Fruit fly (Drosophila melanogaster) whole organism, embryonic: Measurements from ENCODE around the gene mRpS26.

Experiments used
- Ada2b ChIP-seq: fragments of 200-800 bp; sonication (Bioruptor generic); IDR thresholded peaks from 2 replicates; pipeline ENCODE4 v1.3.6; 2022; ENCODE audit warnings: missing biosample characterization, missing genetic modification characterization
- Aef1 ChIP-seq: fragments of 200-800 bp; sonication (Bioruptor generic); IDR thresholded peaks from 3 replicates; pipeline ENCODE4 v1.3.6; 2022; ENCODE audit warnings: missing biosample characterization, missing genetic modification characterization
- Bdp1 ChIP-seq: fragments of 200-800 bp; sonication (Bioruptor generic); optimal IDR thresholded peaks from 3 replicates; lab custom pipeline; 2016; ENCODE audit warnings: missing biosample characterization, missing genetic modification characterization
- CG10565 ChIP-seq: fragments of 200-800 bp; sonication (Bioruptor generic); optimal IDR thresholded peaks from 3 replicates; lab custom pipeline; 2016; ENCODE audit warnings: missing biosample characterization, mild to moderate bottlenecking, missing genetic modification characterization
- CG10979 ChIP-seq: fragments of 200-800 bp; sonication (Bioruptor generic); optimal IDR thresholded peaks from 2 replicates; lab custom pipeline; 2018; ENCODE audit warnings: missing biosample characterization, mild to moderate bottlenecking, missing genetic modification characterization, moderate library complexity
- CG11398 ChIP-seq: fragments of 200-800 bp; sonication (Bioruptor generic); optimal IDR thresholded peaks from 2 replicates; lab custom pipeline; 2016; ENCODE audit warnings: missing biosample characterization, missing genetic modification characterization
- CG11504 ChIP-seq: fragments of 200-800 bp; sonication (Bioruptor generic); optimal IDR thresholded peaks from 3 replicates; lab custom pipeline; 2019; ENCODE audit warnings: missing biosample characterization, mild to moderate bottlenecking, missing genetic modification characterization, moderate library complexity
- CG12219 ChIP-seq: fragments of 200-800 bp; sonication (Bioruptor generic); optimal IDR thresholded peaks from 3 replicates; lab custom pipeline; 2018; ENCODE audit warnings: missing biosample characterization, mild to moderate bottlenecking, missing genetic modification characterization
- CG12391 ChIP-seq: fragments of 200-800 bp; sonication (Bioruptor generic); optimal IDR thresholded peaks from 3 replicates; lab custom pipeline; 2018; ENCODE audit warnings: missing biosample characterization, mild to moderate bottlenecking, missing genetic modification characterization, moderate library complexity
- CG14710 ChIP-seq: fragments of 200-800 bp; sonication (Bioruptor generic); optimal IDR thresholded peaks from 3 replicates; lab custom pipeline; 2019; ENCODE audit warnings: missing biosample characterization, mild to moderate bottlenecking, missing genetic modification characterization, moderate library complexity
- CG15073 ChIP-seq: fragments of 200-800 bp; sonication (Bioruptor generic); optimal IDR thresholded peaks from 2 replicates; lab custom pipeline; 2016; ENCODE audit warnings: missing biosample characterization, missing genetic modification characterization
- CG15514 ChIP-seq: fragments of 200-800 bp; sonication (Bioruptor generic); optimal IDR thresholded peaks from 3 replicates; lab custom pipeline; 2017; ENCODE audit warnings: missing biosample characterization, missing genetic modification characterization, mild to moderate bottlenecking, moderate library complexity, missing genetic modification reagents
- CG17186 ChIP-seq: fragments of 200-800 bp; sonication (Bioruptor generic); optimal IDR thresholded peaks from 3 replicates; lab custom pipeline; 2017; ENCODE audit warnings: missing biosample characterization, missing genetic modification reagents, missing genetic modification characterization
- CG17361 ChIP-seq: fragments of 200-800 bp; sonication (Bioruptor generic); IDR thresholded peaks from 3 replicates; pipeline ENCODE4 v1.3.6; 2022; ENCODE audit warnings: missing biosample characterization, missing genetic modification characterization
- CG17568 ChIP-seq: fragments of 200-800 bp; sonication (Bioruptor generic); optimal IDR thresholded peaks from 2 replicates; lab custom pipeline; 2018; ENCODE audit warnings: missing biosample characterization, mild to moderate bottlenecking, missing genetic modification characterization, moderate library complexity
- CG18262 ChIP-seq: fragments of 200-800 bp; optimal IDR thresholded peaks from 3 replicates; lab custom pipeline; 2019; ENCODE audit warnings: missing biosample characterization, mild to moderate bottlenecking, missing genetic modification characterization, moderate library complexity
- CG3065 ChIP-seq: fragments of 200-800 bp; sonication (Bioruptor generic); optimal IDR thresholded peaks from 2 replicates; lab custom pipeline; 2016; ENCODE audit warnings: missing biosample characterization, missing genetic modification characterization
- CG43689 ChIP-seq: fragments of 200-800 bp; sonication (Bioruptor generic); IDR thresholded peaks from 2 replicates; pipeline ENCODE4 v1.3.6; 2022; ENCODE audit warnings: missing biosample characterization, missing genetic modification characterization
- CG5180 ChIP-seq: fragments of 200-800 bp; sonication (Bioruptor generic); optimal IDR thresholded peaks from 3 replicates; lab custom pipeline; 2017; ENCODE audit warnings: missing biosample characterization, missing genetic modification characterization, mild to moderate bottlenecking, moderate library complexity, missing genetic modification reagents
- CG6654 ChIP-seq: fragments of 200-800 bp; sonication (Bioruptor generic); optimal IDR thresholded peaks from 2 replicates; lab custom pipeline; 2017; ENCODE audit warnings: missing biosample characterization, mild to moderate bottlenecking, missing genetic modification characterization
- CG6765 ChIP-seq: fragments of 200-800 bp; sonication (Bioruptor generic); optimal IDR thresholded peaks from 3 replicates; lab custom pipeline; 2017; ENCODE audit warnings: missing biosample characterization, mild to moderate bottlenecking, missing genetic modification characterization
- CG7271 ChIP-seq: fragments of 200-800 bp; sonication (Bioruptor generic); optimal IDR thresholded peaks from 2 replicates; lab custom pipeline; 2018; ENCODE audit warnings: missing biosample characterization, mild to moderate bottlenecking, missing genetic modification characterization, moderate library complexity
- CG8765 ChIP-seq: fragments of 200-800 bp; sonication (Bioruptor generic); IDR thresholded peaks from 2 replicates; pipeline ENCODE4 v1.3.6; 2022; ENCODE audit warnings: missing biosample characterization, missing genetic modification characterization
- CoRest ChIP-seq: fragments of 200-800 bp; sonication (Bioruptor generic); optimal IDR thresholded peaks from 3 replicates; lab custom pipeline; 2018; ENCODE audit warnings: missing biosample characterization, mild to moderate bottlenecking, missing genetic modification characterization, moderate library complexity
- D19A ChIP-seq: fragments of 200-800 bp; optimal IDR thresholded peaks from 3 replicates; lab custom pipeline; 2019; ENCODE audit warnings: missing biosample characterization, mild to moderate bottlenecking, missing genetic modification characterization, moderate library complexity
- Fer3 ChIP-seq: fragments of 200-800 bp; sonication (Bioruptor generic); optimal IDR thresholded peaks from 2 replicates; lab custom pipeline; 2018; ENCODE audit warnings: missing biosample characterization, mild to moderate bottlenecking, missing genetic modification characterization, moderate library complexity
- HLHmδ ChIP-seq: fragments of 200-800 bp; sonication (Bioruptor generic); optimal IDR thresholded peaks from 2 replicates; lab custom pipeline; 2018; ENCODE audit warnings: missing biosample characterization, mild to moderate bottlenecking, missing genetic modification characterization, moderate library complexity
- Kr ChIP-seq: fragments of 200-800 bp; sonication (Bioruptor generic); optimal IDR thresholded peaks from 2 replicates; lab custom pipeline; 2017; ENCODE audit warnings: missing biosample characterization, mild to moderate bottlenecking, missing genetic modification characterization
- NK7.1 ChIP-seq: fragments of 200-800 bp; sonication (Bioruptor generic); optimal IDR thresholded peaks from 3 replicates; lab custom pipeline; 2016; ENCODE audit warnings: missing biosample characterization, missing genetic modification characterization
- Oaz ChIP-seq: fragments of 200-800 bp; sonication (Bioruptor generic); IDR thresholded peaks from 2 replicates; pipeline ENCODE4 v1.3.6; 2022; ENCODE audit warnings: missing biosample characterization, missing genetic modification characterization
- Oli ChIP-seq: fragments of 200-800 bp; sonication (Bioruptor generic); optimal IDR thresholded peaks from 2 replicates; lab custom pipeline; 2018; ENCODE audit warnings: missing biosample characterization, mild to moderate bottlenecking, missing genetic modification characterization, moderate library complexity
- Sin3A ChIP-seq: fragments of >200 bp; optimal IDR thresholded peaks from 2 replicates; lab custom pipeline; 2018
- Taf1 ChIP-seq: fragments of 200-800 bp; sonication (Bioruptor generic); IDR thresholded peaks from 2 replicates; pipeline ENCODE4 v1.3.6; 2022; ENCODE audit warnings: missing biosample characterization, missing genetic modification characterization
- Trl ChIP-seq, 3 experiments: fragments of >200 bp in 2 of 3; fragments of 200-800 bp in 1 of 3; sonication (Bioruptor generic) in 1 of 3; optimal IDR thresholded peaks; 2 replicates in 1 of 3; 3 replicates in 2 of 3; lab custom pipeline; 2016 to 2017; ENCODE audit warnings: missing biosample characterization in 1 of 3, missing genetic modification characterization in 1 of 3
- Xbp1 ChIP-seq: fragments of 200-800 bp; sonication (Bioruptor generic); optimal IDR thresholded peaks from 3 replicates; lab custom pipeline; 2016; ENCODE audit warnings: missing biosample characterization, mild to moderate bottlenecking, missing genetic modification characterization
- chif ChIP-seq, 2 experiments: fragments of 200-800 bp; sonication (Bioruptor generic); optimal IDR thresholded peaks; 3 replicates each; lab custom pipeline; 2016; ENCODE audit warnings: missing biosample characterization in 2 of 2, missing genetic modification characterization in 2 of 2
- danr ChIP-seq: fragments of 200-800 bp; sonication (Bioruptor generic); IDR thresholded peaks from 2 replicates; pipeline ENCODE4 v1.3.6; 2022; ENCODE audit warnings: missing biosample characterization, missing genetic modification characterization
- ewg ChIP-seq: fragments of 200-800 bp; sonication (Bioruptor generic); optimal IDR thresholded peaks from 3 replicates; lab custom pipeline; 2017; ENCODE audit warnings: mild to moderate bottlenecking, missing biosample characterization, missing genetic modification reagents, missing genetic modification characterization
- ftz-f1 ChIP-seq: fragments of 200-800 bp; sonication (Bioruptor generic); optimal IDR thresholded peaks from 2 replicates; lab custom pipeline; 2016; ENCODE audit warnings: missing biosample characterization, missing genetic modification characterization
- grn ChIP-seq: fragments of 200-800 bp; sonication (Bioruptor generic); optimal IDR thresholded peaks from 3 replicates; lab custom pipeline; 2017; ENCODE audit warnings: missing biosample characterization, missing genetic modification characterization
- inv ChIP-seq: fragments of 200-800 bp; sonication (Bioruptor generic); IDR thresholded peaks from 2 replicates; pipeline ENCODE4 v1.3.6; 2022; ENCODE audit warnings: missing biosample characterization, missing genetic modification characterization; ENCODE audit not compliant: partially characterized antibody
- kay ChIP-seq: fragments of 200-800 bp; sonication (Bioruptor generic); optimal IDR thresholded peaks from 2 replicates; lab custom pipeline; 2016; ENCODE audit warnings: missing biosample characterization, missing genetic modification characterization
- lbe ChIP-seq: fragments of 200-800 bp; sonication (Bioruptor generic); optimal IDR thresholded peaks from 2 replicates; lab custom pipeline; 2016; ENCODE audit warnings: missing biosample characterization, mild to moderate bottlenecking, missing genetic modification characterization
- lmd ChIP-seq: fragments of 200-800 bp; sonication (Bioruptor generic); IDR thresholded peaks from 2 replicates; pipeline ENCODE4 v1.3.6; 2022; ENCODE audit warnings: missing biosample characterization, missing genetic modification characterization
- nau ChIP-seq: fragments of 200-800 bp; sonication (Bioruptor generic); optimal IDR thresholded peaks from 3 replicates; lab custom pipeline; 2017; ENCODE audit warnings: missing biosample characterization, mild to moderate bottlenecking, missing genetic modification characterization, missing genetic modification reagents
- nom ChIP-seq: fragments of 200-800 bp; sonication (Bioruptor generic); optimal IDR thresholded peaks from 2 replicates; lab custom pipeline; 2017; ENCODE audit warnings: missing biosample characterization, missing genetic modification characterization, mild to moderate bottlenecking, moderate library complexity, missing genetic modification reagents
- pnt ChIP-seq: fragments of 200-800 bp; sonication (Bioruptor generic); optimal IDR thresholded peaks from 3 replicates; lab custom pipeline; 2016; ENCODE audit warnings: missing biosample characterization, missing genetic modification characterization
- sqz ChIP-seq: fragments of 200-800 bp; sonication (Bioruptor generic); optimal IDR thresholded peaks from 3 replicates; lab custom pipeline; 2018; ENCODE audit warnings: missing biosample characterization, mild to moderate bottlenecking, missing genetic modification characterization

Gene mRpS26

dm6 chr3L:18061713-18062365 is 44.5 kb upstream of the mRpS26 start (continued):
- TF ChIP-seq CG17568 (no peak), Aef1 (GFP tag; lab: Robert Waterston, UW) (no peak), Trl (optimal IDR thresholded peaks at IDR 0.05; lab: Kevin White, UChicago) (peak; percentile 20 to 86), Trl (GFP tag; optimal IDR thresholded peaks at IDR 0.05; lab: Kevin White, UChicago) (no peak), CG43689 (no peak), kay (GFP tag; lab: Kevin White, UChicago) (no peak)

dm6 chr3L:18062959-18063510 is 43.3 kb upstream of the mRpS26 start:
- TF ChIP-seq CG11398 (GFP tag; lab: Kevin White, UChicago) (no peak), pnt (GFP tag; lab: Kevin White, UChicago) (no peak), CG12391 (peak; percentile 56), Sin3A (lab: Kevin White, UChicago) (no peak), CG12219 (no peak), nau (no peak), CG17361 (GFP tag; lab: Robert Waterston, UW) (peak; percentile 62; the same call in 2 of the 3 replicates), HLHmδ (no peak), Kr (no peak), grn (GFP tag; lab: Kevin White, UChicago) (no peak), CG8765 (no peak), nom (peak; percentile 75), Xbp1 (GFP tag; lab: Kevin White, UChicago) (peak; percentile 9), CG6765 (GFP tag; lab: Kevin White, UChicago) (no peak), danr (GFP tag; lab: Robert Waterston, UW) (no peak), CG3065 (GFP tag; lab: Kevin White, UChicago) (no peak), Fer3 (tag; lab: Kevin White, UChicago) (peak; percentile 11), lmd (GFP tag; lab: Robert Waterston, UW) (no peak; the same call in 1 of the 2 replicates), CG7271 (no peak), CG15514 (GFP tag; lab: Kevin White, UChicago) (no peak), lbe (GFP tag; lab: Kevin White, UChicago) (peak; percentile 69), CG11504 (tag; lab: Kevin White, UChicago) (peak; percentile 57), CG10979 (tag; lab: Kevin White, UChicago) (peak; percentile 55), inv (GFP tag; lab: Robert Waterston, UW) (no peak), CG10565 (GFP tag; lab: Kevin White, UChicago) (no peak), chif (GFP tag; optimal IDR thresholded peaks at IDR 0.05; lab: Kevin White, UChicago) (no peak), sqz (no peak), CG15073 (GFP tag; lab: Kevin White, UChicago) (no peak), CoRest (tag; lab: Kevin White, UChicago) (peak; percentile 60), Ada2b (0 out of 2 replicates have a peak, but pooled peaks have one; percentile 35), CG17186 (GFP tag; lab: Kevin White, UChicago) (no peak), Bdp1 (GFP tag; lab: Kevin White, UChicago) (no peak), Oaz (GFP tag; lab: Robert Waterston, UW) (no peak), CG14710 (tag; lab: Kevin White, UChicago) (peak; percentile 41), CG18262 (tag; lab: Kevin White, UChicago) (peak; percentile 58), NK7.1 (GFP tag; lab: Kevin White, UChicago) (no peak), ftz-f1 (GFP tag; lab: Kevin White, UChicago) (peak; percentile 79), CG5180 (no peak), Taf1 (GFP tag; lab: Robert Waterston, UW) (no peak), Oli (tag; lab: Kevin White, UChicago) (peak; percentile 32), ewg (GFP tag; lab: Kevin White, UChicago) (no peak), CG6654 (GFP tag; lab: Kevin White, UChicago) (no peak), D19A (tag; lab: Kevin White, UChicago) (peak; percentile 48)
